Worm (Caenorhabditis elegans) whole organism, L2 larva: ENCODE data around the gene cut-5.

Experiments used
- C34F6.9 ChIP-seq: fragments of 150-350 bp; optimal IDR thresholded peaks from 2 replicates; lab custom pipeline; 2014; ENCODE audit warnings: missing biosample characterization, missing genetic modification characterization
- ama-1 ChIP-seq: fragments of 150-350 bp; optimal IDR thresholded peaks from 2 replicates; lab custom pipeline; 2018; ENCODE audit warnings: inconsistent platforms
- blmp-1 ChIP-seq: sonication (generic microtip); optimal IDR thresholded peaks from 2 replicates; lab custom pipeline; 2017; ENCODE audit warnings: missing genetic modification characterization, mild to moderate bottlenecking, missing compliant biosample characterization, antibody characterized with exemption, moderate library complexity; ENCODE audit not compliant: insufficient read depth
- egl-27 ChIP-seq: sonication (generic microtip); optimal IDR thresholded peaks from 3 replicates; lab custom pipeline; 2017; ENCODE audit warnings: missing biosample characterization, missing genetic modification reagents, missing genetic modification characterization
- lsy-2 ChIP-seq, 2 experiments: fragments of 150-350 bp in 1 of 2; sonication (generic microtip) in 1 of 2; optimal IDR thresholded peaks; 2 replicates each; lab custom pipeline; 2014 to 2017; ENCODE audit warnings: missing biosample characterization in 2 of 2, missing genetic modification characterization in 2 of 2
- nhr-129 ChIP-seq: fragments of 150-350 bp; optimal IDR thresholded peaks from 2 replicates; lab custom pipeline; 2014; ENCODE audit warnings: missing biosample characterization, missing genetic modification characterization
- nhr-23 ChIP-seq: fragments of 150-350 bp; optimal IDR thresholded peaks from 2 replicates; lab custom pipeline; 2014; ENCODE audit warnings: missing biosample characterization, missing genetic modification reagents, missing genetic modification characterization
- sem-4 ChIP-seq: fragments of 150-350 bp; optimal IDR thresholded peaks from 2 replicates; lab custom pipeline; 2014; ENCODE audit warnings: missing biosample characterization, missing genetic modification reagents, missing genetic modification characterization
- unc-39 ChIP-seq: fragments of 150-350 bp; optimal IDR thresholded peaks from 2 replicates; lab custom pipeline; 2014; ENCODE audit warnings: missing biosample characterization, missing genetic modification characterization
- unc-62 ChIP-seq: fragments of 150-350 bp; optimal IDR thresholded peaks from 2 replicates; lab custom pipeline; 2014; ENCODE audit warnings: missing biosample characterization, missing genetic modification reagents, missing genetic modification characterization
- zag-1 ChIP-seq: fragments of 150-350 bp; optimal IDR thresholded peaks from 2 replicates; lab custom pipeline; 2014; ENCODE audit warnings: missing biosample characterization, missing genetic modification characterization
- ztf-11 ChIP-seq: sonication (generic microtip); optimal IDR thresholded peaks from 2 replicates; lab custom pipeline; 2017; ENCODE audit warnings: missing biosample characterization, missing genetic modification characterization

ce11 chrX:10302430-10302829 lies 35.6 kb downstream of the cut-5 start, which contains the start of gene fip-5:
- no peak for TF ChIP-seq lsy-2 (tag; optimal IDR thresholded peaks at IDR 0.05; lab: Kevin White, UChicago)
- TF ChIP-seq ama-1 (lab: Kevin White, UChicago): no peak
- TF ChIP-seq nhr-129 (tag; lab: Kevin White, UChicago): no peak
- TF ChIP-seq ztf-11 (tag; lab: Kevin White, UChicago): no peak
- TF ChIP-seq egl-27 (tag; lab: Kevin White, UChicago): no peak
- TF ChIP-seq blmp-1 (tag; lab: Kevin White, UChicago): no peak
- no peak for TF ChIP-seq zag-1 (tag; lab: Kevin White, UChicago)
- no peak for TF ChIP-seq C34F6.9
- no peak for TF ChIP-seq unc-39 (tag; lab: Kevin White, UChicago)
- no peak for TF ChIP-seq nhr-23 (tag; lab: Kevin White, UChicago)
- no peak for TF ChIP-seq unc-62 (GFP tag; lab: Kevin White, UChicago)
- TF ChIP-seq sem-4 (tag; lab: Kevin White, UChicago): no peak
